Worm (Caenorhabditis elegans): Measurements from ENCODE around the gene srv-15.

The srv-15 gene

ce11 chrIV:15953689-15954088, 47.3 kb downstream of the srv-15 start:
- TF ChIP-seq nhr-237 (tag; optimal IDR thresholded peaks at IDR 0.05), result no peak
- no peak for TF ChIP-seq bed-3 (GFP tag; optimal IDR thresholded peaks at IDR 0.05)
- no peak for TF ChIP-seq ceh-43 (GFP tag; optimal IDR thresholded peaks at IDR 0.05)
- TF ChIP-seq unc-62 (GFP tag; optimal IDR thresholded peaks at IDR 0.05), result no peak
- no peak for TF ChIP-seq zip-8 (tag; optimal IDR thresholded peaks at IDR 0.05)
- TF ChIP-seq ces-1 (GFP tag; optimal IDR thresholded peaks at IDR 0.05), result no peak
- TF ChIP-seq lsy-2 (tag; optimal IDR thresholded peaks at IDR 0.05), result no peak
- TF ChIP-seq flh-1 (GFP tag; optimal IDR thresholded peaks at IDR 0.05), result no peak
- TF ChIP-seq ztf-11 (tag; optimal IDR thresholded peaks at IDR 0.05), result no peak
- TF ChIP-seq elt-3 (tag; optimal IDR thresholded peaks at IDR 0.05), result no peak
- no peak for TF ChIP-seq ceh-83 (GFP tag; optimal IDR thresholded peaks at IDR 0.05)
- no peak for TF ChIP-seq nhr-12 (tag; optimal IDR thresholded peaks at IDR 0.05)
- TF ChIP-seq nhr-28 (tag; optimal IDR thresholded peaks at IDR 0.05), result no peak

ce11 chrIV:15955349-15955748, 49.0 kb downstream of the srv-15 start:
- TF ChIP-seq ceh-43 (GFP tag; optimal IDR thresholded peaks at IDR 0.05), result no peak
- TF ChIP-seq nhr-76 (tag; optimal IDR thresholded peaks at IDR 0.05), result no peak
- TF ChIP-seq bed-3 (GFP tag; optimal IDR thresholded peaks at IDR 0.05), result no peak
- TF ChIP-seq nhr-12 (tag; optimal IDR thresholded peaks at IDR 0.05), result no peak
- no peak for TF ChIP-seq sptf-1 (tag; optimal IDR thresholded peaks at IDR 0.05)
- no peak for TF ChIP-seq flh-1 (GFP tag; optimal IDR thresholded peaks at IDR 0.05)
- TF ChIP-seq drap-1 (GFP tag; optimal IDR thresholded peaks at IDR 0.05), result no peak
- no peak for TF ChIP-seq cnd-1 (tag; optimal IDR thresholded peaks at IDR 0.05)
- no peak for TF ChIP-seq lin-32 (GFP tag; optimal IDR thresholded peaks at IDR 0.05)
- no peak for TF ChIP-seq elt-1 (tag; optimal IDR thresholded peaks at IDR 0.05; ENCODE audit: borderline replicate concordance, insufficient read depth)

Data from whole organism, mixed stage, embryonic.